Worm (Caenorhabditis elegans): ENCODE measurements around the gene C46A5.1.

C46A5.1 gene

DNA sequence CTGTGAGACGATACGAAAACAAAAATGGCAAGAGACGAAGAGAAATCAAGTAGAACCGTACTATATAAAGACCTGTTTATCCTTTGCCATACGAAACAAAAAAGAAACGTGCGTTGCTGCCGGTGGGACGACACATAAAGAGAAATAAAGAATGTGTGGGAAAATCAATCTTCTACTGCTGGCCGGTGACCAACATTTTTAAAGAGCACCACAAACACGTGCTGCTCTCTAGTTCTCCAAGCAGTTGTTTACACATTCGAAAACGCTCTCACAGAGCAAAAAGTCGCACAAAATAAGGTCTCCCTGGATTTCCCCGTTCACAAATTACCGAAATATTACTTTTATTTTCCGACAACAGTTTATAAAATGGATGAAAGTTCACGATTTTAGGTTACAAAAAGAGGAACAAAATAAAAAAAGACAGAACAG, 25.8 kb downstream of the C46A5.1 start, which contains the start of gene imp-3 (continued):
- TF ChIP-seq Y95B8A.8 (GFP tag; IDR thresholded peaks at IDR 0.05): peak; percentile 66; the same call in 1 of the 2 replicates
- TF ChIP-seq zim-3 (tag; optimal IDR thresholded peaks at IDR 0.05): peak; percentile 66
- peak; percentile 33 for TF ChIP-seq Y67H2A.10 (GFP tag; conservative IDR thresholded peaks at IDR 0.05)
- no peak for TF ChIP-seq B0019.2 (GFP tag; conservative IDR thresholded peaks at IDR 0.05)
- TF ChIP-seq F55B11.4 (tag; optimal IDR thresholded peaks at IDR 0.05; ENCODE audit: borderline replicate concordance, insufficient read depth): no peak
- TF ChIP-seq F57A8.1 (GFP tag; optimal IDR thresholded peaks at IDR 0.05): no peak
- TF ChIP-seq snpc-1.1 (tag; optimal IDR thresholded peaks at IDR 0.05; ENCODE audit: insufficient read depth): peak; percentile 19
- TF ChIP-seq tbx-9 (tag; optimal IDR thresholded peaks at IDR 0.05; ENCODE audit: borderline replicate concordance): peak; percentile 64
- no peak for TF ChIP-seq ets-4 (GFP tag; optimal IDR thresholded peaks at IDR 0.05)
- TF ChIP-seq B0261.1 (tag; optimal IDR thresholded peaks at IDR 0.05): no peak
- TF ChIP-seq nhr-27 (tag; optimal IDR thresholded peaks at IDR 0.05): no peak
- no peak for TF ChIP-seq rec-8 (tag; optimal IDR thresholded peaks at IDR 0.05)
- TF ChIP-seq mes-4 (tag; optimal IDR thresholded peaks at IDR 0.05): no peak
- TF ChIP-seq sptf-2 (GFP tag; optimal IDR thresholded peaks at IDR 0.05): no peak
- no peak for TF ChIP-seq ztf-3 (GFP tag; optimal IDR thresholded peaks at IDR 0.05)
- TF ChIP-seq ztf-28 (GFP tag; IDR thresholded peaks at IDR 0.05): 0 out of 2 replicates have a peak, but pooled peaks have one; percentile 35
- TF ChIP-seq dpl-1 (GFP tag; optimal IDR thresholded peaks at IDR 0.05): no peak
- TF ChIP-seq K11D2.4 (GFP tag; IDR thresholded peaks at IDR 0.05): peak; percentile 61
- peak; percentile 81 for TF ChIP-seq F49E8.2 (tag; optimal IDR thresholded peaks at IDR 0.05; ENCODE audit: insufficient read depth)
- TF ChIP-seq madf-6 (GFP tag; IDR thresholded peaks at IDR 0.05): peak; percentile 72
- 0 out of 2 replicates have a peak, but pooled peaks have one; percentile 10 for TF ChIP-seq ceh-58 (GFP tag; IDR thresholded peaks at IDR 0.05)
- no peak for TF ChIP-seq somi-1 (GFP tag; optimal IDR thresholded peaks at IDR 0.05)
- no peak for TF ChIP-seq cebp-2 (GFP tag; IDR thresholded peaks at IDR 0.05)
- peak; percentile 73 for TF ChIP-seq mcd-1 (GFP tag; IDR thresholded peaks at IDR 0.05)
- peak; percentile 84 for TF ChIP-seq F52B5.7 (tag; optimal IDR thresholded peaks at IDR 0.05)
- TF ChIP-seq egrh-3 (GFP tag; IDR thresholded peaks at IDR 0.05): no peak
- TF ChIP-seq pha-4 (tag; optimal IDR thresholded peaks at IDR 0.05): peak; percentile 71
- TF ChIP-seq lir-1 (GFP tag; conservative IDR thresholded peaks at IDR 0.05): 0 out of 2 replicates have a peak, but pooled peaks have one; percentile 22
- peak; percentile 74 for TF ChIP-seq attf-5 (GFP tag; optimal IDR thresholded peaks at IDR 0.05)
- TF ChIP-seq lsl-1 (GFP tag; optimal IDR thresholded peaks at IDR 0.05): peak; percentile 9
- no peak for TF ChIP-seq T26A5.8 (tag; optimal IDR thresholded peaks at IDR 0.05)
- TF ChIP-seq D2030.7 (GFP tag; IDR thresholded peaks at IDR 0.05): no peak
- no peak for TF ChIP-seq sdz-38 (tag; optimal IDR thresholded peaks at IDR 0.05)
- peak; percentile 62 for TF ChIP-seq pbrm-1 (GFP tag; IDR thresholded peaks at IDR 0.05)
- TF ChIP-seq dox-1 (GFP tag; IDR thresholded peaks at IDR 0.05): peak; percentile 68; the same call in 1 of the 2 replicates
- TF ChIP-seq efl-1 (GFP tag; optimal IDR thresholded peaks at IDR 0.05): no peak
- no peak for TF ChIP-seq Y53F4B.3 (GFP tag; IDR thresholded peaks at IDR 0.05)
- no peak for TF ChIP-seq akir-1 (GFP tag; optimal IDR thresholded peaks at IDR 0.05)
- TF ChIP-seq bed-1 (GFP tag; IDR thresholded peaks at IDR 0.05): no peak
- peak; percentile 61; the same call in 1 of the 2 replicates for TF ChIP-seq F39B2.1 (GFP tag; IDR thresholded peaks at IDR 0.05)
- peak; percentile 1 for TF ChIP-seq gei-17 (GFP tag; optimal IDR thresholded peaks at IDR 0.05)
- no peak for TF ChIP-seq ztf-22 (GFP tag; optimal IDR thresholded peaks at IDR 0.05)
- TF ChIP-seq athp-1 (tag; optimal IDR thresholded peaks at IDR 0.05): peak; percentile 88
- peak; percentile 79 for TF ChIP-seq atf-7 (tag; optimal IDR thresholded peaks at IDR 0.05)
- TF ChIP-seq chd-7 (tag; optimal IDR thresholded peaks at IDR 0.05): peak; percentile 75
- no peak for TF ChIP-seq nhr-90 (tag; optimal IDR thresholded peaks at IDR 0.05)
- TF ChIP-seq Y53G8AR.9 (GFP tag; conservative IDR thresholded peaks at IDR 0.05): peak; percentile 95
- TF ChIP-seq ekl-4 (GFP tag; IDR thresholded peaks at IDR 0.05): peak; percentile 83

Measured in whole organism, young adult.